Worm (Caenorhabditis elegans): ENCODE measurements around the gene srh-23.

DNA sequence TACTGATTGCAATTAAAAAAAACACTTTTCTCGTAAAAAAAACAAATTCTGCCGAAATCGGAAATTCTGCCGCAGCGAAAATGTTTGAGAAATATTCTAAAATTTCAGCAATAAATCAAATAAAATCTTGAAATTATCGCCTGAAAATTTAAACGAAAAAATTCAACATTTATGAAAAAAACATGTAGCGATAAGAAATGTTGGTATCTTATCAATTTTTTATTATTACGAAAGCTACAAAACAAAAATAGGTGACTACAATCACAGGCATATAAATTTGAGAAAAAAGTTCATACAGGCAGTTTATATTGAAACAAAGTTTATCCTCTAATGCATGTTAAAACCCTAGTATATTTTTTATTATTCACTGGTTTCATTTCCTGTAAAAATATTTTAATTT, 14.9 kb upstream of the srh-23 start, which contains the start of gene ugt-14:
- TF ChIP-seq saeg-2 (GFP tag; IDR thresholded peaks at IDR 0.05) (no peak), lin-1 (GFP tag; IDR thresholded peaks at IDR 0.05) (no peak), nhr-25 (tag; optimal IDR thresholded peaks at IDR 0.05; ENCODE audit: borderline replicate concordance, insufficient read depth) (no peak), D1046.2 (GFP tag; IDR thresholded peaks at IDR 0.05) (no peak), zag-1 (tag; optimal IDR thresholded peaks at IDR 0.05) (no peak), lsy-2 (tag; optimal IDR thresholded peaks at IDR 0.05) (no peak), madf-9 (GFP tag; conservative IDR thresholded peaks at IDR 0.05) (no peak), ztf-11 (tag; optimal IDR thresholded peaks at IDR 0.05) (no peak), nhr-41 (GFP tag; IDR thresholded peaks at IDR 0.05) (no peak), ama-1 (optimal IDR thresholded peaks at IDR 0.05) (no peak), nhr-76 (tag; optimal IDR thresholded peaks at IDR 0.05) (no peak), snpc-4 (tag; optimal IDR thresholded peaks at IDR 0.05) (no peak), ctbp-1 (GFP tag; IDR thresholded peaks at IDR 0.05) (no peak)
